Worm (Caenorhabditis elegans): ENCODE data around the gene F54H5.3.

The F54H5.3 gene

DNA sequence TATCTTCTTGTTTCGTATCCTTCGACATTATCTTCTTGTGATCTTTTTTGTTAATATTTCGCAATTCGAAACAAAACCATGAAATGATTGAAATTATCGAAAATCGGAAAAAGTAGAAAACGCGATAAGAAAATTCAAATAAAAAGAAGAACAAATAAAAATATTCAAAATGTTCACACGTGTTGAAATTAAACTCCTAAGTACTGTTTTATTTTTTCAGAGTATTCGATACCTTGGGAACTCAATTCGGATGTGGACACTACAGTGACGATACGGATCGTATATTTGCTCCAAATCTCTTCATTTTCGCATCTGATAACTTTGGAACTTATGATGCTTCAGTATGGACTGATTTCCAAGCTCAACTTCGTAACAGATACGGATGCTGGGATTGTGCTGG, 14.2 kb downstream of the F54H5.3 start, which contains the start of gene T19D12.5:
T19D12.5 (minus strand) TSS at position 101 of the 400 bp plus-strand sequence.
- peak; percentile 78 for TF ChIP-seq aha-1 (tag)
- TF ChIP-seq hmg-1.1 (GFP tag; IDR thresholded peaks at IDR 0.05), result no peak
- TF ChIP-seq unc-62 (GFP tag; optimal IDR thresholded peaks at IDR 0.05 in 1 of 2), result peak in 1 of 2 experiments; percentile 25
- TF ChIP-seq unc-62 (tag; optimal IDR thresholded peaks at IDR 0.05), result no peak
- TF ChIP-seq nhr-76 (tag; optimal IDR thresholded peaks at IDR 0.05), result no peak
- no peak for TF ChIP-seq jun-1 (tag; optimal IDR thresholded peaks at IDR 0.05)

DNA sequence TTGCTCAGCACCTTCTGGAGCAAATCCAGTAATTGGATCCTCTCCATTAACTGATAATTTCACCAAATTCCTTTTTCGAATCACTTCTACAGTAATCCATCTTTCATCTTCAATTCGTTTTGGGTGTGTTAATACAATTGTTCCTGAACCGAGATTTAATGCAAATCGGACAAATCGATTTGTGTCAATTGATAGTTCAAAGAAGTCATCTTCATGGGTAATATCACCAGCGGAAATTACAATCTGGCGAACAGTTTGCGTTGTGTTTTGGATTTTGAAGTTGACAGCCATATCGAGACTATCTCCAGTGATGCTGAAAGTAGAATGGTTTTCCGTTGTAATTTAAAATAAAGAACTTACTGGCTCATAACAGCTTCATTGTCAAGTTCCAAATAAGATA, 15.9 kb downstream of the F54H5.3 start:
- TF ChIP-seq ceh-44 (GFP tag; IDR thresholded peaks at IDR 0.05) (no peak), unc-62 (GFP tag; optimal IDR thresholded peaks at IDR 0.05 in 1 of 2) (peak in 1 of 2 experiments; percentile 95), unc-62 (tag; optimal IDR thresholded peaks at IDR 0.05) (no peak)

DNA sequence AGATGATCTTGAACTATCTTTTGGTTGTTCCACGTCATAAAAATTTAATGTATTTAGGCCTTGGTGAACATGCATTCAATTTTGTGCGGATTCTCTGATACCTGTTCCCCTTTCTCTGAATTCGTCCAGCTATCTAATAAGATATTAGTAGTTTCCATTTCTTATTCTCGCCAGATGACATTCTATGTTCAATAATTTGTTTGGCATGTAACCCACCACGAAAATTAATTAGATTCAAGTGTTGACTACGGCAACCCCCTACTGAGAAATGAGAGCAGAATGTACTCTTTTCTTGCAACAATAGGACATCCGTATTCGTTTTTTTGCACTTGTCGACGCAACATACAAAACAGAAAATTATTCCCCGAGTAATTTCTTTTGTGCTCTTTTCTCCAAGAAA, 20.2 kb downstream of the F54H5.3 start:
- no peak for TF ChIP-seq pqm-1 (tag; optimal IDR thresholded peaks at IDR 0.05)
- TF ChIP-seq php-3 (GFP tag; IDR thresholded peaks at IDR 0.05), result no peak
- no peak for TF ChIP-seq zfp-3 (GFP tag; conservative IDR thresholded peaks at IDR 0.05)
- no peak for TF ChIP-seq F26F4.8 (GFP tag; conservative IDR thresholded peaks at IDR 0.05)
- TF ChIP-seq Y75B8A.6 (GFP tag; IDR thresholded peaks at IDR 0.05), result no peak
- no peak for TF ChIP-seq jun-1 (tag; optimal IDR thresholded peaks at IDR 0.05)
- TF ChIP-seq saeg-2 (GFP tag; IDR thresholded peaks at IDR 0.05), result no peak

DNA sequence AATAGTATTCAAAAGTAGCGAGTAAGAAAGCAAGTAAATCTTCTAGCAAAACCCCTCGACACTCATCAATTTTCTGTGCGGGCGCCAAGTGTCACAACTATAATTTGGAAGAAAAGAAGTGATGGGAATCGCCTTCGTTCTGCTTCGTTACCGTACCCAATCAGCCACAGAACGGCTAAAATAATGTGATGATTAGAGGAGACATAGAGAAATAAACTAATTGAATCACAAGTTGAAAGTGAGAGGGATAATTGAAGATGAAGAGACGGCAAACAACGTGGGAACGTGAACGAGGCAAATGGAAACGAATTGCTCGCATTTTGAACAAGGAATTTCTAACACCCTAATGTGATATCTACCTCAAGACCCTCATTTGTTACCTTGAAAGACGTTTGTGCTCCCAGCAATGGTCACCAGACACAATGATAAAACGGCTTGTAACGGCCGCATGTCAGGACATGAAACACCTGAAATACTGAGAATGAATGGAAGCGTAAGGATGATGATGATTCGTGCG, 20.7 kb downstream of the F54H5.3 start, which contains the start of gene T19D12.6:
T19D12.6 (minus strand) TSS at position 467 of the 517 bp plus-strand sequence.
- peak; percentile 29 for TF ChIP-seq aha-1 (tag)
- TF ChIP-seq mdl-1 (tag; optimal IDR thresholded peaks at IDR 0.05), result no peak
- no peak for TF ChIP-seq dmd-8 (GFP tag; IDR thresholded peaks at IDR 0.05)
- no peak for TF ChIP-seq ceh-62 (tag; optimal IDR thresholded peaks at IDR 0.05)
- TF ChIP-seq lir-3 (tag; optimal IDR thresholded peaks at IDR 0.05), result no peak
- no peak for TF ChIP-seq nhr-77 (tag; optimal IDR thresholded peaks at IDR 0.05)
- peak in 1 of 2 experiments; percentile 73 for TF ChIP-seq unc-62 (GFP tag; optimal IDR thresholded peaks at IDR 0.05 in 1 of 2)
- TF ChIP-seq unc-62 (tag; optimal IDR thresholded peaks at IDR 0.05), result no peak
- TF ChIP-seq F44E2.7 (GFP tag; IDR thresholded peaks at IDR 0.05), result no peak

DNA sequence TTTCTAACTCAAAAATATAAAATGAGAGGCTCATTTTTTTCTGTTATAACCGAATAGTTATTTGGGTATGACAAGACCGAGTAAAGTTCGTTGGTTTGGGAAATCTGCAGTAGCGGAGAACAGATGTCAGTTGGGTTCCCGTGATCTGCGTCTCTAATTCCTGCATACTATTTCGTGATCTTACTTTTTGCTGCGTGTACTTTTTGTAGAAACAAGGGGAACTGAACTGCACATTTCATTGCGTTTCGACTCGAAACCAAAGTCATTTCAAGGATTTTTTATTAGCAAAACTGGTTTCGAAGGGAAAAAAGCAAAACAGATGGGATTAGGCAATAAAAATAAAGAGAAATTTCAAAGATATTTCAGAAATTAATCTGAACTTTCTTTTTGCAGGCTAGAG, 24.9 kb downstream of the F54H5.3 start:
- TF ChIP-seq ceh-44 (GFP tag; IDR thresholded peaks at IDR 0.05), result no peak
- TF ChIP-seq nhr-6 (tag; optimal IDR thresholded peaks at IDR 0.05), result no peak
- peak in 1 of 2 experiments; percentile 48 for TF ChIP-seq unc-62 (GFP tag; optimal IDR thresholded peaks at IDR 0.05 in 1 of 2)
- no peak for TF ChIP-seq unc-62 (tag; optimal IDR thresholded peaks at IDR 0.05)

DNA sequence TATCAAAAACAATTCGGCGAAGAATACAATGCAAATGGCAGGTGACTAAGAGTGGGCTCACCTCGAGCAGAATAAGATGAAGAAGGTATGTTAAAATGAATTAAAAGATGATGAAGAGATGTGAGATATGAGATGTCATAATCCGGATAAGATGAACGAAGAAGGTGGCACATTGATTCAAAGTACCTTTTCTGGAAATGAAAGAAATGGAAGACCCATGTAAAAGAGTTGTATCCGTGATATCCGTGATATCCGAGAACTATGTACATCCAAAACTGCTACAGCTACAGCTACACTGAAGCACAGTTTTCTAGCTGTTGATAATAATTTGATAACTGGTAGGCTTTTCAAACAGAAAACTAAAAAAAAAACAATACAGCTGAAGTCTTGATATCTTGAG, 27.0 kb downstream of the F54H5.3 start, which contains the start of gene oig-8:
oig-8 (minus strand) TSS at position 101 of the 400 bp plus-strand sequence.
- TF ChIP-seq nhr-111 (GFP tag; optimal IDR thresholded peaks at IDR 0.05), result no peak
- no peak for TF ChIP-seq madf-5 (GFP tag; IDR thresholded peaks at IDR 0.05)
- no peak for TF ChIP-seq F37D6.2 (tag; optimal IDR thresholded peaks at IDR 0.05)
- no peak for TF ChIP-seq aly-2 (tag; optimal IDR thresholded peaks at IDR 0.05)
- TF ChIP-seq ceh-20 (GFP tag; IDR thresholded peaks at IDR 0.05), result no peak
- TF ChIP-seq ctbp-1 (GFP tag; IDR thresholded peaks at IDR 0.05), result no peak
- TF ChIP-seq dpl-1 (GFP tag; optimal IDR thresholded peaks at IDR 0.05), result no peak
- no peak for TF ChIP-seq php-3 (GFP tag; IDR thresholded peaks at IDR 0.05)
- TF ChIP-seq ZK337.2 (GFP tag; IDR thresholded peaks at IDR 0.05), result no peak
- no peak for TF ChIP-seq daf-12 (tag; optimal IDR thresholded peaks at IDR 0.05)
- no peak for TF ChIP-seq ces-1 (GFP tag; optimal IDR thresholded peaks at IDR 0.05)
- TF ChIP-seq hlh-11 (tag; optimal IDR thresholded peaks at IDR 0.05), result no peak
- no peak for TF ChIP-seq ztf-11 (tag; optimal IDR thresholded peaks at IDR 0.05)
- no peak for TF ChIP-seq lir-3 (tag; optimal IDR thresholded peaks at IDR 0.05)
- TF ChIP-seq mes-2 (tag; optimal IDR thresholded peaks at IDR 0.05; ENCODE audit: poor library complexity, severe bottlenecking), result no peak

Data from whole organism, L4 larva.